Fruit fly (Drosophila melanogaster) whole organism, pupa: ENCODE data around the gene CG31454.

Experiments
- CG13204 ChIP-seq: fragments of 200-800 bp; sonication (Bioruptor generic); optimal IDR thresholded peaks from 2 replicates; lab custom pipeline; 2018; ENCODE audit warnings: missing biosample characterization, mild to moderate bottlenecking, missing genetic modification characterization, moderate library complexity
- CG14655 ChIP-seq: fragments of 200-800 bp; sonication (Bioruptor generic); optimal IDR thresholded peaks from 3 replicates; lab custom pipeline; 2017; ENCODE audit warnings: mild to moderate bottlenecking, missing biosample characterization, missing genetic modification reagents, missing genetic modification characterization
- CG8301 ChIP-seq: fragments of 200-800 bp; sonication (Bioruptor generic); optimal IDR thresholded peaks from 2 replicates; lab custom pipeline; 2018; ENCODE audit warnings: missing biosample characterization, mild to moderate bottlenecking, missing genetic modification characterization
- D1 ChIP-seq: fragments of 200-800 bp; sonication (Bioruptor generic); optimal IDR thresholded peaks from 2 replicates; lab custom pipeline; 2018; ENCODE audit warnings: missing biosample characterization, mild to moderate bottlenecking, missing genetic modification characterization, moderate library complexity
- EcR ChIP-seq: fragments of 200-800 bp; sonication (Bioruptor generic); optimal IDR thresholded peaks from 3 replicates; lab custom pipeline; 2019; ENCODE audit warnings: missing biosample characterization, missing genetic modification characterization, mild to moderate bottlenecking, moderate library complexity, missing genetic modification reagents
- Ets98B ChIP-seq: fragments of 200-800 bp; sonication (Bioruptor generic); IDR thresholded peaks from 2 replicates; pipeline ENCODE4 v1.3.6; 2022; ENCODE audit warnings: missing biosample characterization, missing genetic modification characterization
- Pif1A ChIP-seq: fragments of 200-800 bp; sonication (Bioruptor generic); optimal IDR thresholded peaks from 3 replicates; lab custom pipeline; 2016; ENCODE audit warnings: missing biosample characterization, missing genetic modification characterization
- fd96Ca ChIP-seq: fragments of 200-800 bp; sonication (Bioruptor generic); IDR thresholded peaks from 3 replicates; pipeline ENCODE4 v1.3.6; 2022; ENCODE audit warnings: missing biosample characterization, missing genetic modification characterization
- rn ChIP-seq: fragments of 200-800 bp; sonication (Bioruptor generic); IDR thresholded peaks from 2 replicates; pipeline ENCODE4 v1.3.6; 2022; ENCODE audit warnings: missing biosample characterization, missing genetic modification characterization

DNA sequence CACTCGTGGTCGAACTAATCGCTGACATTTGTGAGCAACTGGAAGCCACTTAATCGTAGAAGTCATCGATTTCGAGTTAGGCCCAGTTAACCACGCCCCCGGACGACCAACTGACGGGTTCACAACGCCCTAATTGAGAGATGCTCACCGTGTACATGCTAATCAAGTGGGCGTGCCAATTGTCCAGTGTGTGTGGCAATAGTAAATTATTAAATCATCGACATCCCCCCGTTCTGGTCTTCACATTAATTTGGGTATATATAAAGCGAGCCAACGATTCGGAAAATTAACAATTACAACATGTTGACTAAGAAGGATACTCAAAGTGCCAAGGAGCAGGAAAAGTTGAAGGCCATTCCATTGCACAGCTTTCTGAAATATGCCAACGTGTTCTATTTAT is 30.9 kb downstream of the CG31454 start, which contains the start of gene Or85d:
- no peak for TF ChIP-seq EcR (GFP tag; lab: Kevin White, UChicago)
- TF ChIP-seq CG8301 (tag; lab: Kevin White, UChicago), result no peak
- no peak for TF ChIP-seq D1 (tag; lab: Kevin White, UChicago)
- TF ChIP-seq CG14655 (GFP tag; lab: Kevin White, UChicago), result no peak
- no peak for TF ChIP-seq rn (GFP tag; lab: Robert Waterston, UW)
- TF ChIP-seq Pif1A (GFP tag; lab: Kevin White, UChicago), result no peak
- no peak for TF ChIP-seq Ets98B (GFP tag; lab: Robert Waterston, UW)
- no peak for TF ChIP-seq CG13204 (GFP tag; lab: Kevin White, UChicago)
- TF ChIP-seq fd96Ca, result no peak
